Worm (Caenorhabditis elegans): ENCODE data around the gene trmt-10C.2.

- TF ChIP-seq ceh-2 (tag; optimal IDR thresholded peaks at IDR 0.05) (no peak), nhr-11 (tag; optimal IDR thresholded peaks at IDR 0.05) (no peak), rnt-1 (tag; optimal IDR thresholded peaks at IDR 0.05) (no peak), pqm-1 (tag; optimal IDR thresholded peaks at IDR 0.05) (no peak), ahr-1 (tag; optimal IDR thresholded peaks at IDR 0.05) (no peak)
Measured at ce11 chrIII:6334364-6334763, 11.7 kb upstream of the trmt-10C.2 start.
